Fruit fly (Drosophila melanogaster) Kc167 (cell line): Measurements from ENCODE around the gene CG13008.

Experiments used
- Myc ChIP-seq: fragments of >200 bp; optimal IDR thresholded peaks from 2 replicates; lab custom pipeline; 2017; ENCODE audit warnings: missing external identifiers
- Sin3A ChIP-seq: fragments of >200 bp; optimal IDR thresholded peaks from 2 replicates; lab custom pipeline; 2018; ENCODE audit warnings: missing external identifiers
- h ChIP-seq: fragments of >200 bp; optimal IDR thresholded peaks from 3 replicates; lab custom pipeline; 2018; ENCODE audit warnings: missing external identifiers
- insv ChIP-seq: fragments of >200 bp; optimal IDR thresholded peaks from 3 replicates; lab custom pipeline; 2018; ENCODE audit warnings: missing external identifiers
- psq ChIP-seq: fragments of >200 bp; optimal IDR thresholded peaks from 2 replicates; lab custom pipeline; 2017; ENCODE audit warnings: missing external identifiers
- ttk ChIP-seq: sonication (Bioruptor generic); optimal IDR thresholded peaks from 2 replicates; lab custom pipeline; 2017; ENCODE audit warnings: missing external identifiers

CG13008 gene

dm6 chrX:16687400-16688105, 23.6 kb upstream of the CG13008 start:
- TF ChIP-seq psq (lab: Kevin White, UChicago) (no peak), ttk (lab: Kevin White, UChicago) (no peak), insv (no peak), h (lab: Kevin White, UChicago) (no peak), Sin3A (lab: Kevin White, UChicago) (no peak), Myc (lab: Kevin White, UChicago) (no peak)

dm6 chrX:16688106-16688459, 23.0 kb upstream of the CG13008 start:
- TF ChIP-seq Myc (lab: Kevin White, UChicago) (no peak), h (lab: Kevin White, UChicago) (no peak), insv (no peak), ttk (lab: Kevin White, UChicago) (no peak), psq (lab: Kevin White, UChicago) (no peak), Sin3A (lab: Kevin White, UChicago) (no peak)

- TF ChIP-seq h (lab: Kevin White, UChicago) (no peak), Myc (lab: Kevin White, UChicago) (no peak), insv (no peak)
These were observed 21.8 kb upstream of the CG13008 start for dm6 chrX:16689339-16689738.

- TF ChIP-seq psq (lab: Kevin White, UChicago) = no peak
These were observed 21.1 kb upstream of the CG13008 start for dm6 chrX:16689966-16690365.

dm6 chrX:16690499-16690898, 20.6 kb upstream of the CG13008 start:
- TF ChIP-seq Myc (lab: Kevin White, UChicago) (no peak), h (lab: Kevin White, UChicago) (no peak), ttk (lab: Kevin White, UChicago) (no peak), Sin3A (lab: Kevin White, UChicago) (no peak), psq (lab: Kevin White, UChicago) (no peak), insv (no peak)

dm6 chrX:16691440-16691839, 19.7 kb upstream of the CG13008 start:
- TF ChIP-seq Sin3A (lab: Kevin White, UChicago) (no peak), insv (no peak), h (lab: Kevin White, UChicago) (no peak), Myc (lab: Kevin White, UChicago) (no peak), psq (lab: Kevin White, UChicago) (no peak), ttk (lab: Kevin White, UChicago) (no peak)

dm6 chrX:16692325-16692724, 18.8 kb upstream of the CG13008 start:
- TF ChIP-seq Sin3A (lab: Kevin White, UChicago) = no peak
- TF ChIP-seq psq (lab: Kevin White, UChicago) = no peak
- no peak for TF ChIP-seq insv
- no peak for TF ChIP-seq Myc (lab: Kevin White, UChicago)
- TF ChIP-seq ttk (lab: Kevin White, UChicago) = no peak
- TF ChIP-seq h (lab: Kevin White, UChicago) = no peak

dm6 chrX:16693805-16694387, 17.2 kb upstream of the CG13008 start:
- no peak for TF ChIP-seq psq (lab: Kevin White, UChicago)

dm6 chrX:16694477-16694876, 16.6 kb upstream of the CG13008 start:
- no peak for TF ChIP-seq Myc (lab: Kevin White, UChicago)
- no peak for TF ChIP-seq psq (lab: Kevin White, UChicago)
- no peak for TF ChIP-seq ttk (lab: Kevin White, UChicago)
- TF ChIP-seq Sin3A (lab: Kevin White, UChicago) = no peak
- no peak for TF ChIP-seq insv
- TF ChIP-seq h (lab: Kevin White, UChicago) = no peak

- no peak for TF ChIP-seq ttk (lab: Kevin White, UChicago)
- no peak for TF ChIP-seq h (lab: Kevin White, UChicago)
- TF ChIP-seq psq (lab: Kevin White, UChicago) = no peak
- TF ChIP-seq Myc (lab: Kevin White, UChicago) = no peak
- no peak for TF ChIP-seq Sin3A (lab: Kevin White, UChicago)
- no peak for TF ChIP-seq insv
These were observed 16.1 kb upstream of the CG13008 start, which contains the start of gene Septin4 for dm6 chrX:16694959-16695358. Septin4 (minus strand) TSS chrX:16695173.

- TF ChIP-seq Myc (lab: Kevin White, UChicago) (no peak), ttk (lab: Kevin White, UChicago) (no peak), psq (lab: Kevin White, UChicago) (no peak), h (lab: Kevin White, UChicago) (no peak), Sin3A (lab: Kevin White, UChicago) (no peak), insv (no peak)
These were observed 15.4 kb upstream of the CG13008 start, which contains the start of gene CG4678 for dm6 chrX:16695658-16696181. CG4678 (plus strand) TSS chrX:16696131.
